Worm (Caenorhabditis elegans): ENCODE data around the gene fbxa-14.

ce11 chrIII:1321561-1321960, 2.9 kb downstream of the fbxa-14 start, which contains the start of gene fbxa-15:
- TF ChIP-seq lin-38 (GFP tag; IDR thresholded peaks at IDR 0.05), result no peak
- TF ChIP-seq ctbp-1 (GFP tag; IDR thresholded peaks at IDR 0.05), result no peak
- no peak for TF ChIP-seq ceh-28 (tag; optimal IDR thresholded peaks at IDR 0.05)
- no peak for TF ChIP-seq nhr-25 (tag; optimal IDR thresholded peaks at IDR 0.05; ENCODE audit: borderline replicate concordance, insufficient read depth)
- TF ChIP-seq nhr-237 (tag; optimal IDR thresholded peaks at IDR 0.05), result no peak
- no peak for TF ChIP-seq nhr-41 (GFP tag; IDR thresholded peaks at IDR 0.05)
- no peak for TF ChIP-seq nhr-77 (tag; optimal IDR thresholded peaks at IDR 0.05)
- no peak for TF ChIP-seq unc-39 (tag; optimal IDR thresholded peaks at IDR 0.05)
- no peak for TF ChIP-seq daf-16 (GFP tag; optimal IDR thresholded peaks at IDR 0.05)
- no peak for TF ChIP-seq daf-16 (tag; optimal IDR thresholded peaks at IDR 0.05)
- no peak for TF ChIP-seq ceh-62 (tag; optimal IDR thresholded peaks at IDR 0.05)
- TF ChIP-seq F49E8.2 (tag; optimal IDR thresholded peaks at IDR 0.05; ENCODE audit: borderline replicate concordance), result no peak
